Worm (Caenorhabditis elegans): ENCODE data around the gene srd-36.
A peak's percentile ranks its signal among the peaks of the same experiment; 100 is the strongest.

srd-36 gene

ce11 chrX:13251354-13251843 lies 43.2 kb downstream of the srd-36 start (continued):
- TF ChIP-seq hlh-30 (tag; optimal IDR thresholded peaks at IDR 0.05; ENCODE audit: insufficient read depth), result peak; percentile 94
- no peak for TF ChIP-seq pat-9 (tag; optimal IDR thresholded peaks at IDR 0.05)
- TF ChIP-seq C08G9.2 (tag; optimal IDR thresholded peaks at IDR 0.05), result no peak
- no peak for TF ChIP-seq C38D4.7 (GFP tag; optimal IDR thresholded peaks at IDR 0.05)
- no peak for TF ChIP-seq Y22D7AL.16 (tag; optimal IDR thresholded peaks at IDR 0.05)
- no peak for TF ChIP-seq ceh-22 (tag; optimal IDR thresholded peaks at IDR 0.05)
- no peak for TF ChIP-seq lin-11 (tag; optimal IDR thresholded peaks at IDR 0.05)
- no peak for TF ChIP-seq nhr-232 (tag; optimal IDR thresholded peaks at IDR 0.05)
- no peak for TF ChIP-seq ahr-1 (tag; optimal IDR thresholded peaks at IDR 0.05)
- TF ChIP-seq tbx-7 (tag; optimal IDR thresholded peaks at IDR 0.05), result no peak
- TF ChIP-seq madf-2 (tag; optimal IDR thresholded peaks at IDR 0.05), result no peak
- TF ChIP-seq ceh-34 (tag; optimal IDR thresholded peaks at IDR 0.05), result peak; percentile 61
- TF ChIP-seq K02D7.2 (tag; optimal IDR thresholded peaks at IDR 0.05), result no peak
- no peak for TF ChIP-seq unc-86 (tag; optimal IDR thresholded peaks at IDR 0.05)
- TF ChIP-seq sox-4 (tag; optimal IDR thresholded peaks at IDR 0.05), result no peak
- TF ChIP-seq odd-2 (tag; optimal IDR thresholded peaks at IDR 0.05), result no peak
- peak; percentile 83 for TF ChIP-seq unc-55 (GFP tag; optimal IDR thresholded peaks at IDR 0.05)
- no peak for TF ChIP-seq pag-3 (tag; optimal IDR thresholded peaks at IDR 0.05; ENCODE audit: borderline replicate concordance)
- TF ChIP-seq ceh-48 (tag; optimal IDR thresholded peaks at IDR 0.05), result peak; percentile 19
- no peak for TF ChIP-seq ceh-30 (tag; optimal IDR thresholded peaks at IDR 0.05)
- TF ChIP-seq pqm-1 (tag; optimal IDR thresholded peaks at IDR 0.05), result no peak
- no peak for TF ChIP-seq hlh-13 (GFP tag; optimal IDR thresholded peaks at IDR 0.05)
- TF ChIP-seq dmd-4 (tag; optimal IDR thresholded peaks at IDR 0.05; ENCODE audit: borderline replicate concordance), result peak; percentile 29
- TF ChIP-seq F13H6.1 (tag; optimal IDR thresholded peaks at IDR 0.05), result peak; percentile 9
- TF ChIP-seq nfya-1 (tag; optimal IDR thresholded peaks at IDR 0.05), result peak; percentile 70
- TF ChIP-seq eyg-1 (tag; optimal IDR thresholded peaks at IDR 0.05), result no peak
- peak; percentile 88 for TF ChIP-seq ceh-31 (tag; optimal IDR thresholded peaks at IDR 0.05)
- no peak for TF ChIP-seq mec-3 (tag; optimal IDR thresholded peaks at IDR 0.05; ENCODE audit: borderline replicate concordance)

ce11 chrX:13250163-13250562 lies 44.4 kb downstream of the srd-36 start:
- TF ChIP-seq unc-42 (tag; optimal IDR thresholded peaks at IDR 0.05) (no peak), unc-86 (tag; optimal IDR thresholded peaks at IDR 0.05) (no peak), tbx-7 (tag; optimal IDR thresholded peaks at IDR 0.05) (no peak), K02D7.2 (tag; optimal IDR thresholded peaks at IDR 0.05) (no peak), syd-9 (tag; optimal IDR thresholded peaks at IDR 0.05) (no peak), ceh-14 (tag; optimal IDR thresholded peaks at IDR 0.05) (no peak), ztf-16 (tag; optimal IDR thresholded peaks at IDR 0.05) (no peak), pha-2 (tag; optimal IDR thresholded peaks at IDR 0.05) (no peak), odd-2 (tag; optimal IDR thresholded peaks at IDR 0.05) (no peak), sox-4 (tag; optimal IDR thresholded peaks at IDR 0.05) (no peak), madf-2 (tag; optimal IDR thresholded peaks at IDR 0.05) (no peak), ceh-19 (GFP tag; optimal IDR thresholded peaks at IDR 0.05) (no peak), ceh-9 (tag; optimal IDR thresholded peaks at IDR 0.05) (no peak), dve-1 (tag; optimal IDR thresholded peaks at IDR 0.05) (no peak), pag-3 (tag; optimal IDR thresholded peaks at IDR 0.05; ENCODE audit: borderline replicate concordance) (no peak), unc-3 (GFP tag; conservative IDR thresholded peaks at IDR 0.05) (no peak), unc-3 (tag; optimal IDR thresholded peaks at IDR 0.05) (no peak), eyg-1 (tag; optimal IDR thresholded peaks at IDR 0.05) (no peak)

ce11 chrX:13249102-13249501 lies 45.5 kb downstream of the srd-36 start:
- TF ChIP-seq K09A11.1 (tag; optimal IDR thresholded peaks at IDR 0.05; ENCODE audit: insufficient read depth) (no peak), ceh-34 (tag; optimal IDR thresholded peaks at IDR 0.05) (no peak), che-1 (tag; optimal IDR thresholded peaks at IDR 0.05) (no peak), T23F11.4 (GFP tag; optimal IDR thresholded peaks at IDR 0.05) (no peak), unc-3 (GFP tag; conservative IDR thresholded peaks at IDR 0.05) (no peak), unc-3 (tag; optimal IDR thresholded peaks at IDR 0.05) (no peak), hlh-6 (tag; optimal IDR thresholded peaks at IDR 0.05) (no peak), pqm-1 (tag; optimal IDR thresholded peaks at IDR 0.05) (no peak), ceh-24 (tag; optimal IDR thresholded peaks at IDR 0.05) (no peak), K02D7.2 (tag; optimal IDR thresholded peaks at IDR 0.05) (no peak), ceh-48 (tag; optimal IDR thresholded peaks at IDR 0.05) (no peak), ceh-9 (tag; optimal IDR thresholded peaks at IDR 0.05) (no peak)

Measured in whole organism, late embryonic.